Worm (Caenorhabditis elegans) whole organism, young adult: ENCODE results near the gene F43C11.11.

Experiments
- B0261.1 ChIP-seq: sonication (generic microtip); optimal IDR thresholded peaks from 2 replicates; lab custom pipeline; 2016; ENCODE audit warnings: mild to moderate bottlenecking, missing genetic modification characterization, moderate library complexity, missing compliant biosample characterization
- F49E8.2 ChIP-seq: sonication (generic microtip); optimal IDR thresholded peaks from 3 replicates; lab custom pipeline; 2017; ENCODE audit warnings: missing genetic modification characterization, mild to moderate bottlenecking, missing compliant biosample characterization, antibody characterized with exemption, moderate library complexity; ENCODE audit not compliant: insufficient read depth
- atf-7 ChIP-seq: sonication (generic microtip); optimal IDR thresholded peaks from 2 replicates; lab custom pipeline; 2017; ENCODE audit warnings: mild to moderate bottlenecking, missing genetic modification characterization, missing compliant biosample characterization
- ceh-27 ChIP-seq: fragments of 200-800 bp; sonication (Bioruptor generic); optimal IDR thresholded peaks from 2 replicates; lab custom pipeline; 2018; ENCODE audit warnings: mild to moderate bottlenecking, missing genetic modification characterization, moderate library complexity, missing compliant biosample characterization
- him-1 ChIP-seq: sonication (generic microtip); optimal IDR thresholded peaks from 2 replicates; lab custom pipeline; 2016; ENCODE audit warnings: missing genotype, missing genetic modification reagents, missing genetic modification characterization, missing compliant biosample characterization
- madf-3 ChIP-seq: fragments of 200-800 bp; sonication (Bioruptor generic); IDR thresholded peaks from 2 replicates; pipeline ENCODE4 v1.3.6; 2022; ENCODE audit warnings: missing genetic modification reagents, missing genetic modification characterization, missing compliant biosample characterization
- madf-8 ChIP-seq: fragments of 200-800 bp; sonication (Bioruptor generic); conservative IDR thresholded peaks from 2 replicates; pipeline ENCODE4 v1.3.6; 2022; ENCODE audit warnings: missing genetic modification reagents, missing genetic modification characterization, missing compliant biosample characterization
- nfya-1 ChIP-seq: sonication (generic microtip); optimal IDR thresholded peaks from 2 replicates; lab custom pipeline; 2017; ENCODE audit warnings: antibody characterized with exemption, missing compliant biosample characterization, missing genetic modification characterization, borderline replicate concordance; ENCODE audit not compliant: insufficient read depth
- rcor-1 ChIP-seq: fragments of 200-800 bp; sonication (Bioruptor generic); IDR thresholded peaks from 2 replicates; pipeline ENCODE4 v1.3.6; 2022; ENCODE audit warnings: missing genetic modification reagents, missing genetic modification characterization, missing compliant biosample characterization
- unc-62 ChIP-seq: fragments of 150-350 bp; optimal IDR thresholded peaks from 2 replicates; lab custom pipeline; 2014; ENCODE audit warnings: missing biosample characterization, missing genetic modification reagents, missing genetic modification characterization

ce11 chrII:2312747-2313146 lies 50.8 kb downstream of the F43C11.11 start, which contains the start of the genes trim-21 and B0281.1:
- TF ChIP-seq F49E8.2 (tag; lab: Kevin White, UChicago) (no peak), him-1 (tag; lab: Kevin White, UChicago) (no peak), nfya-1 (tag; lab: Kevin White, UChicago) (no peak), madf-3 (no peak), rcor-1 (GFP tag; lab: Robert Waterston, UW) (no peak), unc-62 (GFP tag; lab: Kevin White, UChicago) (no peak), madf-8 (no peak), B0261.1 (tag; lab: Kevin White, UChicago) (no peak), ceh-27 (GFP tag; lab: Kevin White, UChicago) (no peak), atf-7 (tag; lab: Kevin White, UChicago) (no peak)
